Worm (Caenorhabditis elegans): ENCODE measurements around the gene sinh-1.

DNA sequence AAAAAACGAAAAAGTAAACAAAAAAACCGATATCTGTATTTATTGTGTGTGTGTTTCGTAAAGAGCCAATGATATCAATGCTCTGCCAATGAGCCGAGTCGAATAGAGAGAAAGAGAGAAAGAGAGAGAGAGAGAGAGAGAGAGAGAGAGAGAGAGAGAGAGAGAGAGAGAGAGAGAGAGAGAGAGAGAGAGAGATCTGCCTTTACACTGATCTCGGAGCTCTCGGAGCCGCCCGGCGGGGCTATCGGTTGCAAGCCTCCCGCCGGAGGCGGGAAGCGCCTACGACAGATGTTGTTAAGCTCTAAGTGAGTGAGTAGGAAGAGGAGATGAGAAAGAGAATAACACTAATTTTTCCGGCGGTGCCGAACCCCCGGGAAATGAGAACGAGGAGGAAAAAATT is 40.8 kb downstream of the sinh-1 start:
- no peak for TF ChIP-seq him-1 (tag; optimal IDR thresholded peaks at IDR 0.05)
- TF ChIP-seq W03F9.2 (tag; optimal IDR thresholded peaks at IDR 0.05) = no peak

All from whole organism, L4/young adult.